Fruit fly (Drosophila melanogaster): ENCODE results near the gene CG11085.
A peak's percentile ranks its signal among the peaks of the same experiment; 100 is the strongest.

- TF ChIP-seq D1 (tag; optimal IDR thresholded peaks at IDR 0.05): peak; percentile 54
- peak; percentile 66 for TF ChIP-seq Pif1A (GFP tag; optimal IDR thresholded peaks at IDR 0.05)
- TF ChIP-seq CG34367 (tag; optimal IDR thresholded peaks at IDR 0.05): peak; percentile 70
- peak; percentile 73 for TF ChIP-seq Pif1B (GFP tag; optimal IDR thresholded peaks at IDR 0.05)
- TF ChIP-seq CG14655 (GFP tag; optimal IDR thresholded peaks at IDR 0.05): peak; percentile 66
- TF ChIP-seq CG15710 (tag; optimal IDR thresholded peaks at IDR 0.05): peak; percentile 86
- TF ChIP-seq CG10348 (GFP tag; IDR thresholded peaks at IDR 0.05): no peak
- peak; percentile 47 for TF ChIP-seq CG8301 (tag; optimal IDR thresholded peaks at IDR 0.05)
- peak; percentile 83 for TF ChIP-seq CG12605 (GFP tag; IDR thresholded peaks at IDR 0.05)
- TF ChIP-seq CG4496 (GFP tag; IDR thresholded peaks at IDR 0.05): peak; percentile 90
- TF ChIP-seq EcR (GFP tag; optimal IDR thresholded peaks at IDR 0.05): no peak
- TF ChIP-seq gl (tag; optimal IDR thresholded peaks at IDR 0.05): peak; percentile 36
- peak; percentile 79 for TF ChIP-seq Ets98B (GFP tag; IDR thresholded peaks at IDR 0.05)
Measured at dm6 chrX:12666471-12666884, 50.4 kb downstream of the CG11085 start.

All from whole organism, pupa.